Fruit fly (Drosophila melanogaster) whole organism, embryonic: Measurements from ENCODE around the gene CG1635.
A peak's percentile ranks its signal among the peaks of the same experiment; 100 is the strongest.

Source experiments
- CG10267 ChIP-seq: fragments of 200-800 bp; sonication (Bioruptor generic); optimal IDR thresholded peaks from 2 replicates; lab custom pipeline; 2018; ENCODE audit warnings: missing biosample characterization, mild to moderate bottlenecking, missing genetic modification characterization, moderate library complexity
- CG11085 ChIP-seq: fragments of 200-800 bp; sonication (Bioruptor generic); IDR thresholded peaks from 2 replicates; pipeline ENCODE4 v1.3.6; 2022; ENCODE audit warnings: missing biosample characterization, missing genetic modification characterization
- CG12071 ChIP-seq: fragments of 200-800 bp; sonication (Bioruptor generic); optimal IDR thresholded peaks from 3 replicates; lab custom pipeline; 2018; ENCODE audit warnings: missing biosample characterization, mild to moderate bottlenecking, missing genetic modification characterization
- CG13296 ChIP-seq: fragments of 200-800 bp; sonication (Bioruptor generic); optimal IDR thresholded peaks from 3 replicates; lab custom pipeline; 2018; ENCODE audit warnings: missing biosample characterization, mild to moderate bottlenecking, missing genetic modification characterization
- CG14014 ChIP-seq: fragments of 200-800 bp; sonication (Bioruptor generic); IDR thresholded peaks from 2 replicates; pipeline ENCODE4 v1.3.6; 2022; ENCODE audit warnings: missing biosample characterization, missing genetic modification characterization
- CG14860 ChIP-seq: fragments of 200-800 bp; sonication (Bioruptor generic); IDR thresholded peaks from 3 replicates; pipeline ENCODE4 v1.3.6; 2022; ENCODE audit warnings: missing biosample characterization, missing genetic modification characterization; ENCODE audit not compliant: partially characterized antibody
- CG1529 ChIP-seq: fragments of 200-800 bp; sonication (Bioruptor generic); optimal IDR thresholded peaks from 3 replicates; lab custom pipeline; 2018; ENCODE audit warnings: missing biosample characterization, missing genetic modification characterization
- CG17328 ChIP-seq: fragments of 200-800 bp; sonication (Bioruptor generic); IDR thresholded peaks from 2 replicates; pipeline ENCODE4 v1.3.6; 2022; ENCODE audit warnings: missing biosample characterization, missing genetic modification characterization
- CG17829 ChIP-seq: fragments of 200-800 bp; optimal IDR thresholded peaks from 2 replicates; lab custom pipeline; 2019; ENCODE audit warnings: missing biosample characterization, mild to moderate bottlenecking, missing genetic modification characterization, moderate library complexity
- CG1832 ChIP-seq: fragments of 200-800 bp; sonication (Bioruptor generic); optimal IDR thresholded peaks from 2 replicates; lab custom pipeline; 2017; ENCODE audit warnings: missing biosample characterization, mild to moderate bottlenecking, missing genetic modification characterization, inconsistent platforms
- CG30403 ChIP-seq: fragments of 200-800 bp; sonication (Bioruptor generic); optimal IDR thresholded peaks from 3 replicates; lab custom pipeline; 2016; ENCODE audit warnings: missing biosample characterization, missing genetic modification characterization
- CG31224 ChIP-seq: fragments of 200-800 bp; sonication (Bioruptor generic); IDR thresholded peaks from 2 replicates; pipeline ENCODE4 v1.3.6; 2022; ENCODE audit warnings: missing biosample characterization, missing genetic modification characterization
- CG32767 ChIP-seq: fragments of 200-800 bp; sonication (Bioruptor generic); IDR thresholded peaks from 2 replicates; pipeline ENCODE4 v1.3.6; 2022; ENCODE audit warnings: missing biosample characterization, missing genetic modification characterization
- CG34224 ChIP-seq: fragments of 200-800 bp; sonication (Bioruptor generic); IDR thresholded peaks from 3 replicates; pipeline ENCODE4 v1.3.6; 2022; ENCODE audit warnings: missing biosample characterization, missing genetic modification characterization; ENCODE audit not compliant: partially characterized antibody
- CG3847 ChIP-seq: fragments of 200-800 bp; sonication (Bioruptor generic); IDR thresholded peaks from 2 replicates; pipeline ENCODE4 v1.3.6; 2022; ENCODE audit warnings: missing biosample characterization, missing genetic modification characterization
- CG7786 ChIP-seq: fragments of 200-800 bp; sonication (Bioruptor generic); optimal IDR thresholded peaks from 2 replicates; lab custom pipeline; 2016; ENCODE audit warnings: missing biosample characterization, missing genetic modification characterization
- CG8281 ChIP-seq: fragments of 200-800 bp; sonication (Bioruptor generic); optimal IDR thresholded peaks from 2 replicates; lab custom pipeline; 2018; ENCODE audit warnings: missing biosample characterization, mild to moderate bottlenecking, missing genetic modification characterization, moderate library complexity
- CG8290 ChIP-seq, 3 experiments: fragments of 200-800 bp; sonication (Bioruptor generic); optimal IDR thresholded peaks; 2 replicates each; lab custom pipeline; 2016 to 2019; ENCODE audit warnings: missing biosample characterization in 3 of 3, missing genetic modification characterization in 3 of 3, mild to moderate bottlenecking in 2 of 3, moderate library complexity in 1 of 3
- CG9437 ChIP-seq: fragments of 200-800 bp; sonication (Bioruptor generic); optimal IDR thresholded peaks from 2 replicates; lab custom pipeline; 2018; ENCODE audit warnings: missing biosample characterization, mild to moderate bottlenecking, missing genetic modification characterization
- CG9797 ChIP-seq: fragments of 200-800 bp; sonication (Bioruptor generic); optimal IDR thresholded peaks from 3 replicates; lab custom pipeline; 2018; ENCODE audit warnings: missing biosample characterization, mild to moderate bottlenecking, missing genetic modification characterization
- CG9817 ChIP-seq: fragments of 200-800 bp; sonication (Bioruptor generic); optimal IDR thresholded peaks from 2 replicates; lab custom pipeline; 2018; ENCODE audit warnings: missing biosample characterization, mild to moderate bottlenecking, missing genetic modification characterization, moderate library complexity
- CrebB ChIP-seq: fragments of 200-800 bp; sonication (Bioruptor generic); optimal IDR thresholded peaks from 3 replicates; lab custom pipeline; 2018; ENCODE audit warnings: missing biosample characterization, mild to moderate bottlenecking, missing genetic modification characterization
- Dip3 ChIP-seq: fragments of 200-800 bp; sonication (Bioruptor generic); optimal IDR thresholded peaks from 3 replicates; lab custom pipeline; 2016; ENCODE audit warnings: missing biosample characterization, missing genetic modification characterization
- Hmx ChIP-seq: fragments of 200-800 bp; sonication (Bioruptor generic); optimal IDR thresholded peaks from 2 replicates; lab custom pipeline; 2016; ENCODE audit warnings: missing biosample characterization, missing genetic modification characterization
- MESR4 ChIP-seq: fragments of 200-800 bp; sonication (Bioruptor generic); optimal IDR thresholded peaks from 2 replicates; lab custom pipeline; 2018; ENCODE audit warnings: missing biosample characterization, mild to moderate bottlenecking, missing genetic modification characterization, moderate library complexity
- Mad ChIP-seq: fragments of 200-800 bp; sonication (Bioruptor generic); optimal IDR thresholded peaks from 2 replicates; lab custom pipeline; 2016; ENCODE audit warnings: missing biosample characterization, missing genetic modification characterization
- NC2β ChIP-seq: fragments of 200-800 bp; sonication (Bioruptor generic); optimal IDR thresholded peaks from 2 replicates; lab custom pipeline; 2016; ENCODE audit warnings: missing biosample characterization, missing genetic modification characterization
- Neu2 ChIP-seq: fragments of 200-800 bp; sonication (Bioruptor generic); optimal IDR thresholded peaks from 3 replicates; lab custom pipeline; 2016; ENCODE audit warnings: missing biosample characterization, missing genetic modification characterization, borderline replicate concordance
- Side ChIP-seq: fragments of 200-800 bp; sonication (Bioruptor generic); optimal IDR thresholded peaks from 2 replicates; lab custom pipeline; 2016; ENCODE audit warnings: missing biosample characterization, missing genetic modification characterization
- Sox100B ChIP-seq: fragments of 200-800 bp; sonication (Bioruptor generic); optimal IDR thresholded peaks from 3 replicates; lab custom pipeline; 2018; ENCODE audit warnings: missing biosample characterization, mild to moderate bottlenecking, missing genetic modification characterization
- Tbp ChIP-seq: fragments of >200 bp; optimal IDR thresholded peaks from 2 replicates; lab custom pipeline; 2018; ENCODE audit warnings: missing biosample characterization, missing genetic modification characterization
- Xrp1 ChIP-seq: fragments of 200-800 bp; sonication (Bioruptor generic); IDR thresholded peaks from 2 replicates; pipeline ENCODE4 v1.3.6; 2022; ENCODE audit warnings: missing biosample characterization, missing genetic modification characterization
- amos ChIP-seq: fragments of 200-800 bp; sonication (Bioruptor generic); IDR thresholded peaks from 2 replicates; pipeline ENCODE4 v1.3.6; 2022; ENCODE audit warnings: missing biosample characterization, missing genetic modification characterization; ENCODE audit not compliant: partially characterized antibody
- aop ChIP-seq: fragments of 200-800 bp; sonication (Bioruptor generic); IDR thresholded peaks from 2 replicates; pipeline ENCODE4 v1.3.6; 2022; ENCODE audit warnings: missing biosample characterization, missing genetic modification characterization
- br ChIP-seq: fragments of >200 bp; optimal IDR thresholded peaks from 2 replicates; lab custom pipeline; 2017
- bsh ChIP-seq, 2 experiments: fragments of 200-800 bp; sonication (Bioruptor generic); optimal IDR thresholded peaks; 2 replicates each; lab custom pipeline; 2017 to 2018; ENCODE audit warnings: mild to moderate bottlenecking in 2 of 2, missing biosample characterization in 2 of 2, missing genetic modification characterization in 2 of 2, moderate library complexity in 1 of 2
- ci ChIP-seq: fragments of 200-800 bp; sonication (Bioruptor generic); IDR thresholded peaks from 3 replicates; pipeline ENCODE4 v1.3.6; 2022; ENCODE audit warnings: missing biosample characterization, missing genetic modification characterization
- dimm ChIP-seq: fragments of 200-800 bp; sonication (Bioruptor generic); IDR thresholded peaks from 2 replicates; pipeline ENCODE4 v1.3.6; 2022; ENCODE audit warnings: missing biosample characterization, missing genetic modification characterization
- en ChIP-seq: fragments of 200-800 bp; sonication (Bioruptor generic); optimal IDR thresholded peaks from 2 replicates; lab custom pipeline; 2016; ENCODE audit warnings: missing biosample characterization, missing genetic modification characterization
- fd96Cb ChIP-seq: fragments of 200-800 bp; sonication (Bioruptor generic); optimal IDR thresholded peaks from 2 replicates; lab custom pipeline; 2018; ENCODE audit warnings: missing biosample characterization, mild to moderate bottlenecking, missing genetic modification characterization, moderate library complexity
- gem ChIP-seq: fragments of 200-800 bp; sonication (Bioruptor generic); optimal IDR thresholded peaks from 2 replicates; lab custom pipeline; 2019; ENCODE audit warnings: missing biosample characterization, mild to moderate bottlenecking, missing genetic modification characterization, moderate library complexity
- grn ChIP-seq: fragments of 200-800 bp; sonication (Bioruptor generic); optimal IDR thresholded peaks from 3 replicates; lab custom pipeline; 2017; ENCODE audit warnings: missing biosample characterization, missing genetic modification characterization
- hth ChIP-seq: fragments of >200 bp; optimal IDR thresholded peaks from 2 replicates; lab custom pipeline; 2017; ENCODE audit warnings: inconsistent platforms
- ind ChIP-seq: fragments of 200-800 bp; sonication (Bioruptor generic); optimal IDR thresholded peaks from 3 replicates; lab custom pipeline; 2016; ENCODE audit warnings: missing biosample characterization, missing genetic modification characterization
- lilli ChIP-seq: fragments of 200-800 bp; sonication (Bioruptor generic); optimal IDR thresholded peaks from 3 replicates; lab custom pipeline; 2016; ENCODE audit warnings: missing biosample characterization, missing genetic modification characterization
- odd ChIP-seq: fragments of 200-800 bp; sonication (Bioruptor generic); optimal IDR thresholded peaks from 2 replicates; lab custom pipeline; 2017; ENCODE audit warnings: missing biosample characterization, mild to moderate bottlenecking, missing genetic modification characterization
- pb ChIP-seq: fragments of 200-800 bp; sonication (Bioruptor generic); optimal IDR thresholded peaks from 3 replicates; lab custom pipeline; 2016; ENCODE audit warnings: missing biosample characterization, missing genetic modification characterization
- pum ChIP-seq: fragments of 200-800 bp; sonication (Bioruptor generic); optimal IDR thresholded peaks from 2 replicates; lab custom pipeline; 2016; ENCODE audit warnings: missing biosample characterization, missing genetic modification characterization
- scrt ChIP-seq: fragments of 200-800 bp; sonication (Bioruptor generic); optimal IDR thresholded peaks from 2 replicates; lab custom pipeline; 2018; ENCODE audit warnings: missing biosample characterization, mild to moderate bottlenecking, missing genetic modification characterization, moderate library complexity
- slp2 ChIP-seq: fragments of 200-800 bp; sonication (Bioruptor generic); optimal IDR thresholded peaks from 2 replicates; lab custom pipeline; 2016; ENCODE audit warnings: missing biosample characterization, missing genetic modification characterization
- tgo ChIP-seq: fragments of 200-800 bp; sonication (Bioruptor generic); IDR thresholded peaks from 3 replicates; pipeline ENCODE4 v1.3.6; 2022; ENCODE audit warnings: missing biosample characterization, missing genetic modification characterization

The CG1635 gene

dm6 chr3R:31609413-31610054 lies 21.1 kb downstream of the CG1635 start (continued):
- TF ChIP-seq CrebB (tag; lab: Kevin White, UChicago) (peak; percentile 71), CG1832 (GFP tag; lab: Kevin White, UChicago) (no peak), Mad (GFP tag; lab: Kevin White, UChicago) (peak; percentile 39), CG17328 (GFP tag; lab: Robert Waterston, UW) (no peak), CG14014 (GFP tag; lab: Robert Waterston, UW) (no peak), scrt (GFP tag; lab: Kevin White, UChicago) (peak; percentile 11), NC2β (GFP tag; lab: Kevin White, UChicago) (peak; percentile 43), en (no peak), slp2 (GFP tag; lab: Kevin White, UChicago) (no peak), CG10267 (peak; percentile 70), CG8281 (no peak), aop (GFP tag; lab: Robert Waterston, UW) (no peak), dimm (GFP tag; lab: Robert Waterston, UW) (no peak), CG9797 (peak; percentile 93), hth (lab: Kevin White, UChicago) (no peak), CG3847 (GFP tag; lab: Robert Waterston, UW) (no peak), ci (GFP tag; lab: Robert Waterston, UW) (no peak), CG13296 (GFP tag; lab: Kevin White, UChicago) (peak; percentile 40), Neu2 (GFP tag; lab: Kevin White, UChicago) (no peak), odd (peak; percentile 1), Side (peak; percentile 36), CG9817 (tag; lab: Kevin White, UChicago) (peak; percentile 14), CG34224 (GFP tag; lab: Robert Waterston, UW) (no peak), CG14860 (GFP tag; lab: Robert Waterston, UW) (no peak), CG8290 (GFP tag; optimal IDR thresholded peaks at IDR 0.05; lab: Kevin White, UChicago) (no peak), CG8290 (tag; optimal IDR thresholded peaks at IDR 0.05; lab: Kevin White, UChicago) (peak in 1 of 2 experiments; percentile 75), br (no peak), CG9437 (GFP tag; lab: Kevin White, UChicago) (no peak), CG32767 (GFP tag; lab: Robert Waterston, UW) (no peak), Hmx (GFP tag; lab: Kevin White, UChicago) (no peak), grn (no peak), CG11085 (GFP tag; lab: Robert Waterston, UW) (no peak), Tbp (GFP tag; lab: Kevin White, UChicago) (peak; percentile 57), CG12071 (GFP tag; lab: Kevin White, UChicago) (peak; percentile 38), amos (GFP tag; lab: Robert Waterston, UW) (no peak), ind (GFP tag; lab: Kevin White, UChicago) (no peak), bsh (GFP tag; optimal IDR thresholded peaks at IDR 0.05; lab: Kevin White, UChicago) (peak in 1 of 2 experiments; percentile 18), CG17829 (peak; percentile 84), CG1529 (GFP tag; lab: Kevin White, UChicago) (no peak), lilli (peak; percentile 56), Sox100B (GFP tag; lab: Kevin White, UChicago) (no peak), gem (no peak), Dip3 (GFP tag; lab: Kevin White, UChicago) (no peak), MESR4 (GFP tag; lab: Kevin White, UChicago) (peak; percentile 69), CG31224 (GFP tag; lab: Robert Waterston, UW) (no peak), fd96Cb (tag; lab: Kevin White, UChicago) (no peak), CG30403 (peak; percentile 3), CG7786 (GFP tag; lab: Kevin White, UChicago) (peak; percentile 3), pb (GFP tag; lab: Kevin White, UChicago) (no peak), Xrp1 (GFP tag; lab: Robert Waterston, UW) (no peak), pum (no peak), tgo (no peak)
